Fruit fly (Drosophila melanogaster) whole organism, prepupa: ENCODE measurements around the gene CG44329.

Experiments
- dac ChIP-seq: fragments of 200-800 bp; sonication (Bioruptor generic); optimal IDR thresholded peaks from 2 replicates; lab custom pipeline; 2017; ENCODE audit warnings: missing biosample characterization, mild to moderate bottlenecking, missing genetic modification characterization
- net ChIP-seq: fragments of 200-800 bp; sonication (Bioruptor generic); optimal IDR thresholded peaks from 3 replicates; lab custom pipeline; 2016; ENCODE audit warnings: missing biosample characterization, missing genetic modification characterization

- TF ChIP-seq dac (GFP tag; lab: Kevin White, UChicago): no peak
- TF ChIP-seq net: no peak
These were observed 5.7 kb upstream of the CG44329 start, which contains the start of gene CG15765 for dm6 chrX:5818428-5818827.
